Worm (Caenorhabditis elegans): Measurements from ENCODE around the gene F01D5.5.

DNA sequence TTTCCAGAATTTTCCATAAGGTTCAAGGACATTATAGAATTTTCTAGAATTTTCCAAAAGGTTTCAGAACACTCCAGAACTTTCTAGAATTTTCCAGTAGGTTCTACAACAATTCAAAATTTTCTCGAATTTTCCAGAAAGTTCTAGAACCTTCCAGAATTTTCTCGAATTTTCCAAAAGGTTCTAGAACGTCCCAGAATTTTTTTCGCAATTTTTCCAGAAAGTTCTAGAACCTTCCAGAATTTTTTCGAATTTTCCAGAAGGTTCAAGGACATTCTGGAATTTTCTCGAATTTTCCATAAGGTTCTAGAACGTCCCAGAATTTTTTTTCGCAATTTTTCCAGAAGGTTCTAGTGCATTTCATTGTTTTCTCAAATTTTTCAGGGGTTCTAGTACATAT is 24.4 kb downstream of the F01D5.5 start:
- no peak for TF ChIP-seq nhr-6 (tag; optimal IDR thresholded peaks at IDR 0.05)
- TF ChIP-seq nhr-28 (tag; optimal IDR thresholded peaks at IDR 0.05), result no peak
- no peak for TF ChIP-seq ces-1 (GFP tag; optimal IDR thresholded peaks at IDR 0.05)
- no peak for TF ChIP-seq nhr-77 (tag; optimal IDR thresholded peaks at IDR 0.05)
- no peak for TF ChIP-seq madf-9 (GFP tag; conservative IDR thresholded peaks at IDR 0.05)
- TF ChIP-seq zfp-3 (GFP tag; conservative IDR thresholded peaks at IDR 0.05), result no peak
- no peak for TF ChIP-seq pqm-1 (tag; optimal IDR thresholded peaks at IDR 0.05)
- no peak for TF ChIP-seq nhr-111 (GFP tag; optimal IDR thresholded peaks at IDR 0.05)
- no peak for TF ChIP-seq egl-27 (tag; optimal IDR thresholded peaks at IDR 0.05)
- no peak for TF ChIP-seq ama-1 (optimal IDR thresholded peaks at IDR 0.05)
- TF ChIP-seq nhr-237 (tag; optimal IDR thresholded peaks at IDR 0.05), result no peak
- no peak for TF ChIP-seq lin-29 (GFP tag; IDR thresholded peaks at IDR 0.05)
